Worm (Caenorhabditis elegans): ENCODE data around the gene col-123.

col-123 gene

ce11 chrIV:9777535-9777934, 44.2 kb upstream of the col-123 start, which contains the start of gene sna-2:
sna-2 (minus strand) TSS chrIV:9777634.
- TF ChIP-seq mdt-29 (GFP tag; IDR thresholded peaks at IDR 0.05) (no peak), ceh-44 (GFP tag; IDR thresholded peaks at IDR 0.05) (no peak), mep-1 (tag; optimal IDR thresholded peaks at IDR 0.05) (no peak), vab-7 (GFP tag; IDR thresholded peaks at IDR 0.05) (no peak), duxl-1 (tag; optimal IDR thresholded peaks at IDR 0.05; ENCODE audit: poor library complexity) (no peak), Y5F2A.4 (GFP tag; optimal IDR thresholded peaks at IDR 0.05) (no peak), T20F7.1 (GFP tag; optimal IDR thresholded peaks at IDR 0.05) (no peak), dpl-1 (GFP tag; optimal IDR thresholded peaks at IDR 0.05) (peak; percentile 92), ztf-11 (tag; optimal IDR thresholded peaks at IDR 0.05) (no peak), daf-12 (tag; optimal IDR thresholded peaks at IDR 0.05) (no peak), mxl-2 (GFP tag; conservative IDR thresholded peaks at IDR 0.05) (no peak), nhr-25 (tag; optimal IDR thresholded peaks at IDR 0.05; ENCODE audit: borderline replicate concordance, insufficient read depth) (no peak), lin-39 (tag; optimal IDR thresholded peaks at IDR 0.05) (no peak), hif-1 (tag; optimal IDR thresholded peaks at IDR 0.05) (peak in 1 of 2 experiments; percentile 57), fos-1 (tag; optimal IDR thresholded peaks at IDR 0.05) (no peak), F44E2.7 (GFP tag; IDR thresholded peaks at IDR 0.05) (no peak), Y75B8A.6 (GFP tag; IDR thresholded peaks at IDR 0.05) (no peak), ces-1 (GFP tag; optimal IDR thresholded peaks at IDR 0.05) (no peak), pqm-1 (tag; optimal IDR thresholded peaks at IDR 0.05) (no peak), gei-8 (GFP tag; optimal IDR thresholded peaks at IDR 0.05) (no peak), php-3 (GFP tag; IDR thresholded peaks at IDR 0.05) (no peak), mxl-3 (GFP tag; optimal IDR thresholded peaks at IDR 0.05) (no peak), mes-2 (tag; optimal IDR thresholded peaks at IDR 0.05; ENCODE audit: poor library complexity, severe bottlenecking) (peak; percentile 93), nhr-11 (tag; optimal IDR thresholded peaks at IDR 0.05) (no peak), snpc-4 (tag; optimal IDR thresholded peaks at IDR 0.05) (no peak), nhr-237 (tag; optimal IDR thresholded peaks at IDR 0.05) (no peak), ctbp-1 (GFP tag; IDR thresholded peaks at IDR 0.05) (no peak), lin-29 (GFP tag; IDR thresholded peaks at IDR 0.05) (no peak), nhr-6 (tag; optimal IDR thresholded peaks at IDR 0.05) (peak; percentile 44)

- TF ChIP-seq tra-1 (GFP tag; IDR thresholded peaks at IDR 0.05) (no peak), attf-4 (tag; optimal IDR thresholded peaks at IDR 0.05) (no peak), arid-1 (GFP tag; conservative IDR thresholded peaks at IDR 0.05) (peak; percentile 42; the same call in 1 of the 2 replicates), Y48G9A.11 (GFP tag; IDR thresholded peaks at IDR 0.05) (peak; percentile 79; the same call in 1 of the 2 replicates), php-3 (GFP tag; IDR thresholded peaks at IDR 0.05) (no peak), nhr-111 (GFP tag; optimal IDR thresholded peaks at IDR 0.05) (no peak), vab-7 (GFP tag; IDR thresholded peaks at IDR 0.05) (0 out of 2 replicates have a peak, but pooled peaks have one; percentile 22), zag-1 (tag; optimal IDR thresholded peaks at IDR 0.05) (no peak), spr-3 (GFP tag; optimal IDR thresholded peaks at IDR 0.05) (no peak), hif-1 (tag; optimal IDR thresholded peaks at IDR 0.05) (no peak), ces-1 (GFP tag; optimal IDR thresholded peaks at IDR 0.05) (no peak), lin-29 (GFP tag; IDR thresholded peaks at IDR 0.05) (no peak), aly-2 (tag; optimal IDR thresholded peaks at IDR 0.05) (no peak), lin-38 (GFP tag; IDR thresholded peaks at IDR 0.05) (peak; percentile 75), lsy-2 (tag; optimal IDR thresholded peaks at IDR 0.05) (peak in 1 of 2 experiments; percentile 77), snpc-1.2 (GFP tag; IDR thresholded peaks at IDR 0.05) (peak; percentile 81), mep-1 (tag; optimal IDR thresholded peaks at IDR 0.05) (no peak), R02D3.7 (tag; optimal IDR thresholded peaks at IDR 0.05) (no peak), mxl-3 (GFP tag; optimal IDR thresholded peaks at IDR 0.05) (no peak), lin-1 (GFP tag; IDR thresholded peaks at IDR 0.05) (no peak), lir-3 (tag; optimal IDR thresholded peaks at IDR 0.05) (no peak), mes-2 (tag; optimal IDR thresholded peaks at IDR 0.05; ENCODE audit: poor library complexity, severe bottlenecking) (no peak), ztf-7 (tag; optimal IDR thresholded peaks at IDR 0.05) (no peak), egl-43 (GFP tag; IDR thresholded peaks at IDR 0.05) (no peak), zip-11 (GFP tag; IDR thresholded peaks at IDR 0.05) (no peak), ZK546.5 (tag; optimal IDR thresholded peaks at IDR 0.05) (no peak), D1046.2 (GFP tag; IDR thresholded peaks at IDR 0.05) (no peak), nhr-42 (GFP tag; IDR thresholded peaks at IDR 0.05) (no peak), madf-9 (GFP tag; conservative IDR thresholded peaks at IDR 0.05) (no peak)
These were observed 43.7 kb upstream of the col-123 start, which contains the start of gene T13F2.6 for ce11 chrIV:9778016-9778415. T13F2.6 (plus strand) TSS chrIV:9778321.
